Fruit fly (Drosophila melanogaster) whole organism, embryonic: Measurements from ENCODE around the gene kay.

Experiments
- ATbp ChIP-seq: fragments of 200-800 bp; sonication (Bioruptor generic); optimal IDR thresholded peaks from 2 replicates; lab custom pipeline; 2017; ENCODE audit warnings: missing biosample characterization, mild to moderate bottlenecking, missing genetic modification characterization, missing genetic modification reagents
- Atf3 ChIP-seq: fragments of 200-800 bp; sonication (Bioruptor generic); optimal IDR thresholded peaks from 3 replicates; lab custom pipeline; 2016; ENCODE audit warnings: missing biosample characterization, missing genetic modification characterization
- Bdp1 ChIP-seq: fragments of 200-800 bp; sonication (Bioruptor generic); optimal IDR thresholded peaks from 3 replicates; lab custom pipeline; 2016; ENCODE audit warnings: missing biosample characterization, missing genetic modification characterization
- CG11504 ChIP-seq: fragments of 200-800 bp; sonication (Bioruptor generic); optimal IDR thresholded peaks from 3 replicates; lab custom pipeline; 2019; ENCODE audit warnings: missing biosample characterization, mild to moderate bottlenecking, missing genetic modification characterization, moderate library complexity
- CG13296 ChIP-seq: fragments of 200-800 bp; sonication (Bioruptor generic); optimal IDR thresholded peaks from 3 replicates; lab custom pipeline; 2018; ENCODE audit warnings: missing biosample characterization, mild to moderate bottlenecking, missing genetic modification characterization
- CG13894 ChIP-seq: fragments of 200-800 bp; sonication (Bioruptor generic); optimal IDR thresholded peaks from 3 replicates; lab custom pipeline; 2018; ENCODE audit warnings: missing biosample characterization, mild to moderate bottlenecking, missing genetic modification characterization, moderate library complexity
- CG14014 ChIP-seq: fragments of 200-800 bp; sonication (Bioruptor generic); IDR thresholded peaks from 2 replicates; pipeline ENCODE4 v1.3.6; 2022; ENCODE audit warnings: missing biosample characterization, missing genetic modification characterization
- CG15269 ChIP-seq: fragments of 200-800 bp; sonication (Bioruptor generic); optimal IDR thresholded peaks from 2 replicates; lab custom pipeline; 2018; ENCODE audit warnings: missing biosample characterization, mild to moderate bottlenecking, missing genetic modification characterization, moderate library complexity
- CG17568 ChIP-seq: fragments of 200-800 bp; sonication (Bioruptor generic); optimal IDR thresholded peaks from 2 replicates; lab custom pipeline; 2018; ENCODE audit warnings: missing biosample characterization, mild to moderate bottlenecking, missing genetic modification characterization, moderate library complexity
- CG18011 ChIP-seq: fragments of 200-800 bp; sonication (Bioruptor generic); optimal IDR thresholded peaks from 2 replicates; lab custom pipeline; 2017; ENCODE audit warnings: missing biosample characterization, missing genetic modification characterization, mild to moderate bottlenecking, moderate library complexity, missing genotype
- CG18476 ChIP-seq: fragments of 200-800 bp; sonication (Bioruptor generic); optimal IDR thresholded peaks from 2 replicates; lab custom pipeline; 2016; ENCODE audit warnings: missing biosample characterization, mild to moderate bottlenecking, missing genetic modification characterization
- CG2129 ChIP-seq: fragments of 200-800 bp; sonication (Bioruptor generic); IDR thresholded peaks from 2 replicates; pipeline ENCODE4 v1.3.6; 2022; ENCODE audit warnings: missing biosample characterization, missing genetic modification characterization; ENCODE audit not compliant: partially characterized antibody
- CG31224 ChIP-seq: fragments of 200-800 bp; sonication (Bioruptor generic); IDR thresholded peaks from 2 replicates; pipeline ENCODE4 v1.3.6; 2022; ENCODE audit warnings: missing biosample characterization, missing genetic modification characterization
- CG34224 ChIP-seq: fragments of 200-800 bp; sonication (Bioruptor generic); IDR thresholded peaks from 3 replicates; pipeline ENCODE4 v1.3.6; 2022; ENCODE audit warnings: missing biosample characterization, missing genetic modification characterization; ENCODE audit not compliant: partially characterized antibody
- CG3995 ChIP-seq: fragments of 200-800 bp; sonication (Bioruptor generic); optimal IDR thresholded peaks from 3 replicates; lab custom pipeline; 2016; ENCODE audit warnings: missing biosample characterization, missing genetic modification characterization
- CG43689 ChIP-seq: fragments of 200-800 bp; sonication (Bioruptor generic); IDR thresholded peaks from 2 replicates; pipeline ENCODE4 v1.3.6; 2022; ENCODE audit warnings: missing biosample characterization, missing genetic modification characterization
- CG6683 ChIP-seq: fragments of 200-800 bp; sonication (Bioruptor generic); optimal IDR thresholded peaks from 2 replicates; lab custom pipeline; 2017; ENCODE audit warnings: missing biosample characterization, mild to moderate bottlenecking, missing genetic modification characterization, missing genetic modification reagents
- CG7556 ChIP-seq: fragments of 200-800 bp; sonication (Bioruptor generic); optimal IDR thresholded peaks from 2 replicates; lab custom pipeline; 2017; ENCODE audit warnings: missing biosample characterization, mild to moderate bottlenecking, missing genetic modification characterization
- CG7745 ChIP-seq: fragments of 200-800 bp; sonication (Bioruptor generic); optimal IDR thresholded peaks from 2 replicates; lab custom pipeline; 2018; ENCODE audit warnings: missing biosample characterization, mild to moderate bottlenecking, missing genetic modification characterization, moderate library complexity
- CG8765 ChIP-seq: fragments of 200-800 bp; sonication (Bioruptor generic); IDR thresholded peaks from 2 replicates; pipeline ENCODE4 v1.3.6; 2022; ENCODE audit warnings: missing biosample characterization, missing genetic modification characterization
- CG8924 ChIP-seq: fragments of 200-800 bp; optimal IDR thresholded peaks from 3 replicates; lab custom pipeline; 2019; ENCODE audit warnings: missing biosample characterization, mild to moderate bottlenecking, missing genetic modification characterization, moderate library complexity
- CG9797 ChIP-seq: fragments of 200-800 bp; sonication (Bioruptor generic); optimal IDR thresholded peaks from 3 replicates; lab custom pipeline; 2018; ENCODE audit warnings: missing biosample characterization, mild to moderate bottlenecking, missing genetic modification characterization
- CrebB ChIP-seq: fragments of 200-800 bp; sonication (Bioruptor generic); optimal IDR thresholded peaks from 3 replicates; lab custom pipeline; 2018; ENCODE audit warnings: missing biosample characterization, mild to moderate bottlenecking, missing genetic modification characterization
- Dip3 ChIP-seq: fragments of 200-800 bp; sonication (Bioruptor generic); optimal IDR thresholded peaks from 3 replicates; lab custom pipeline; 2016; ENCODE audit warnings: missing biosample characterization, missing genetic modification characterization
- GATAe ChIP-seq: fragments of 200-800 bp; sonication (Bioruptor generic); conservative IDR thresholded peaks from 2 replicates; pipeline ENCODE4 v1.3.6; 2022; ENCODE audit warnings: missing biosample characterization, missing genetic modification characterization
- Gug ChIP-seq: fragments of 200-800 bp; sonication (Bioruptor generic); IDR thresholded peaks from 4 replicates; pipeline ENCODE4 v1.3.6; 2022; ENCODE audit warnings: missing biosample characterization, missing genetic modification characterization
- HLH4C ChIP-seq: fragments of 200-800 bp; sonication (Bioruptor generic); IDR thresholded peaks from 3 replicates; pipeline ENCODE4 v1.3.6; 2022; ENCODE audit warnings: missing biosample characterization, missing genetic modification characterization; ENCODE audit not compliant: partially characterized antibody
- Hmr ChIP-seq: fragments of 200-800 bp; sonication (Bioruptor generic); optimal IDR thresholded peaks from 3 replicates; lab custom pipeline; 2017; ENCODE audit warnings: mild to moderate bottlenecking, missing biosample characterization, missing genetic modification reagents, missing genetic modification characterization
- Jarid2 ChIP-seq: fragments of 200-800 bp; sonication (Bioruptor generic); optimal IDR thresholded peaks from 3 replicates; lab custom pipeline; 2017; ENCODE audit warnings: mild to moderate bottlenecking, missing biosample characterization, missing genetic modification reagents, missing genetic modification characterization
- Mad ChIP-seq: fragments of 200-800 bp; sonication (Bioruptor generic); optimal IDR thresholded peaks from 2 replicates; lab custom pipeline; 2016; ENCODE audit warnings: missing biosample characterization, missing genetic modification characterization
- Mes4 ChIP-seq: fragments of 200-800 bp; sonication (Bioruptor generic); optimal IDR thresholded peaks from 2 replicates; lab custom pipeline; 2016; ENCODE audit warnings: missing biosample characterization, missing genetic modification characterization
- Neu2 ChIP-seq: fragments of 200-800 bp; sonication (Bioruptor generic); optimal IDR thresholded peaks from 3 replicates; lab custom pipeline; 2016; ENCODE audit warnings: missing biosample characterization, missing genetic modification characterization, borderline replicate concordance
- Ptx1 ChIP-seq: fragments of 200-800 bp; sonication (Bioruptor generic); IDR thresholded peaks from 2 replicates; pipeline ENCODE4 v1.3.6; 2022; ENCODE audit warnings: missing biosample characterization, missing genetic modification characterization
- Sox100B ChIP-seq: fragments of 200-800 bp; sonication (Bioruptor generic); optimal IDR thresholded peaks from 3 replicates; lab custom pipeline; 2018; ENCODE audit warnings: missing biosample characterization, mild to moderate bottlenecking, missing genetic modification characterization
- abd-A ChIP-seq: fragments of 200-800 bp; sonication (Bioruptor generic); optimal IDR thresholded peaks from 3 replicates; lab custom pipeline; 2019; ENCODE audit warnings: missing biosample characterization, mild to moderate bottlenecking, missing genetic modification characterization, moderate library complexity
- bowl ChIP-seq: fragments of 200-800 bp; sonication (Bioruptor generic); IDR thresholded peaks from 2 replicates; pipeline ENCODE4 v1.3.6; 2022; ENCODE audit warnings: missing biosample characterization, missing genetic modification characterization
- btn ChIP-seq: fragments of 200-800 bp; sonication (Bioruptor generic); optimal IDR thresholded peaks from 2 replicates; lab custom pipeline; 2016; ENCODE audit warnings: missing biosample characterization, missing genetic modification characterization
- dati ChIP-seq: fragments of 200-800 bp; sonication (Bioruptor generic); IDR thresholded peaks from 2 replicates; pipeline ENCODE4 v1.3.6; 2022; ENCODE audit warnings: missing biosample characterization, missing genetic modification characterization
- en ChIP-seq: fragments of 200-800 bp; sonication (Bioruptor generic); optimal IDR thresholded peaks from 2 replicates; lab custom pipeline; 2016; ENCODE audit warnings: missing biosample characterization, missing genetic modification characterization
- exex ChIP-seq: fragments of 200-800 bp; sonication (Bioruptor generic); optimal IDR thresholded peaks from 4 replicates; lab custom pipeline; 2018; ENCODE audit warnings: missing biosample characterization, mild to moderate bottlenecking, missing genetic modification characterization, moderate library complexity
- fu2 ChIP-seq: fragments of 200-800 bp; sonication (Bioruptor generic); optimal IDR thresholded peaks from 2 replicates; lab custom pipeline; 2016; ENCODE audit warnings: missing biosample characterization, missing genetic modification characterization
- jigr1 ChIP-seq: fragments of 200-800 bp; sonication (Bioruptor generic); IDR thresholded peaks from 3 replicates; pipeline ENCODE4 v1.3.6; 2022; ENCODE audit warnings: missing biosample characterization, missing genetic modification characterization
- ken ChIP-seq: fragments of 200-800 bp; sonication (Bioruptor generic); IDR thresholded peaks from 3 replicates; pipeline ENCODE4 v1.3.6; 2022; ENCODE audit warnings: missing biosample characterization, missing genetic modification characterization
- knrl ChIP-seq: fragments of 200-800 bp; sonication (Bioruptor generic); IDR thresholded peaks from 3 replicates; pipeline ENCODE4 v1.3.6; 2022; ENCODE audit warnings: missing biosample characterization, missing genetic modification characterization; ENCODE audit not compliant: partially characterized antibody
- maf-S ChIP-seq: fragments of 200-800 bp; sonication (Bioruptor generic); optimal IDR thresholded peaks from 2 replicates; lab custom pipeline; 2016; ENCODE audit warnings: missing biosample characterization, missing genetic modification characterization
- nerfin-1 ChIP-seq: fragments of 200-800 bp; sonication (Bioruptor generic); optimal IDR thresholded peaks from 3 replicates; lab custom pipeline; 2019; ENCODE audit warnings: missing biosample characterization, mild to moderate bottlenecking, missing genetic modification characterization, moderate library complexity
- nerfin-2 ChIP-seq: fragments of 200-800 bp; sonication (Bioruptor generic); IDR thresholded peaks from 2 replicates; pipeline ENCODE4 v1.3.6; 2022; ENCODE audit warnings: missing biosample characterization, missing genetic modification characterization; ENCODE audit not compliant: partially characterized antibody
- otp ChIP-seq: fragments of 200-800 bp; sonication (Bioruptor generic); IDR thresholded peaks from 3 replicates; pipeline ENCODE4, ENCODE4 v1.3.6; 2022; ENCODE audit warnings: missing biosample characterization, missing genetic modification characterization
- seq ChIP-seq: fragments of 200-800 bp; sonication (Bioruptor generic); IDR thresholded peaks from 2 replicates; pipeline ENCODE4 v1.3.6; 2022; ENCODE audit warnings: missing biosample characterization, missing genetic modification characterization
- tx ChIP-seq: fragments of 200-800 bp; sonication (Bioruptor generic); optimal IDR thresholded peaks from 2 replicates; lab custom pipeline; 2016; ENCODE audit warnings: missing biosample characterization, missing genetic modification characterization

kay gene

DNA sequence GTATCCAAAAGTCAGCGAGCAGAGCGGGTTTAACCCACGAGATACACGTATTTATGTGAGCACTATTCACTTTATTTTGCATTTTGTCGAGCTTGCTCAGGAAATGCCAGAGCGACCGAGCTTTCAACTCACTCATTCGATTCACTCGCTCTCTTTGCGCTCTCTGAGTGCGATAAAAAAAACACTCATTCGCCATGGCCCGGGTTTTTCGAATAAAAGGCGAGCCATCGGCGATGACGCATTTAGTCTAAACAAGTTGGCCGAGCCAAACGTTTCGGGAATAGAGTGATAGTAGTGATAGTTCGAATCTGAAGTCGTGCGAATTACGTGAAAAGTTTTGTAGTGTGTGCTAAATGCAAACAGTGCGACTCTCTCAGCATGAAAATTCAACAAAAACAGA is 16.6 kb downstream of the kay start (continued):
- TF ChIP-seq CG8924 (tag; lab: Kevin White, UChicago) (no peak), CG18476 (GFP tag; lab: Kevin White, UChicago) (no peak), nerfin-2 (no peak), CG7745 (tag; lab: Kevin White, UChicago) (no peak), btn (GFP tag; lab: Kevin White, UChicago) (no peak), CG13296 (GFP tag; lab: Kevin White, UChicago) (peak; percentile 50), CG43689 (no peak), HLH4C (GFP tag; lab: Robert Waterston, UW) (peak; percentile 28; the same call in 2 of the 3 replicates), maf-S (GFP tag; lab: Kevin White, UChicago) (no peak), fu2 (GFP tag; lab: Kevin White, UChicago) (no peak), tx (GFP tag; lab: Kevin White, UChicago) (no peak), exex (tag; lab: Kevin White, UChicago) (no peak), Jarid2 (GFP tag; lab: Kevin White, UChicago) (peak; percentile 94), bowl (GFP tag; lab: Robert Waterston, UW) (no peak), Hmr (GFP tag; lab: Kevin White, UChicago) (peak; percentile 45), Dip3 (no peak), CG34224 (GFP tag; lab: Robert Waterston, UW) (peak; percentile 64), CG31224 (GFP tag; lab: Robert Waterston, UW) (no peak; the same call in 1 of the 2 replicates), GATAe (GFP tag; lab: Robert Waterston, UW) (no peak), ATbp (no peak), seq (GFP tag; lab: Robert Waterston, UW) (no peak), CrebB (tag; lab: Kevin White, UChicago) (peak; percentile 47), Mes4 (GFP tag; lab: Kevin White, UChicago) (no peak), CG2129 (no peak), Neu2 (GFP tag; lab: Kevin White, UChicago) (no peak), CG7556 (GFP tag; lab: Kevin White, UChicago) (no peak), CG9797 (GFP tag; lab: Kevin White, UChicago) (no peak), Gug (GFP tag; lab: Robert Waterston, UW) (0 out of 4 replicates have a peak, but pooled peaks have one; percentile 5), en (GFP tag; lab: Kevin White, UChicago) (no peak), CG3995 (GFP tag; lab: Kevin White, UChicago) (no peak), nerfin-1 (tag; lab: Kevin White, UChicago) (no peak), CG11504 (tag; lab: Kevin White, UChicago) (peak; percentile 25), CG8765 (GFP tag; lab: Robert Waterston, UW) (no peak), CG15269 (tag; lab: Kevin White, UChicago) (no peak), abd-A (peak; percentile 69), otp (no peak; the same call in 2 of the 3 replicates), CG6683 (GFP tag; lab: Kevin White, UChicago) (peak; percentile 33), Sox100B (GFP tag; lab: Kevin White, UChicago) (no peak), knrl (GFP tag; lab: Robert Waterston, UW) (0 out of 3 replicates have a peak, but pooled peaks have one; percentile 18), Bdp1 (GFP tag; lab: Kevin White, UChicago) (no peak), ken (GFP tag; lab: Robert Waterston, UW) (0 out of 3 replicates have a peak, but pooled peaks have one; percentile 36), CG13894 (tag; lab: Kevin White, UChicago) (peak; percentile 63), dati (no peak), Ptx1 (no peak), CG14014 (GFP tag; lab: Robert Waterston, UW) (no peak), jigr1 (no peak), Mad (GFP tag; lab: Kevin White, UChicago) (no peak), Atf3 (GFP tag; lab: Kevin White, UChicago) (peak; percentile 55), CG18011 (GFP tag; lab: Kevin White, UChicago) (no peak), CG17568 (GFP tag; lab: Kevin White, UChicago) (no peak)
